Worm (Caenorhabditis elegans) whole organism, L4 larva: Measurements from ENCODE around the gene ttr-53.

ENCODE experiments used
- F10B5.3 ChIP-seq: sonication (generic microtip); optimal IDR thresholded peaks from 2 replicates; lab custom pipeline; 2016; ENCODE audit warnings: mild to moderate bottlenecking, missing genetic modification characterization, missing compliant biosample characterization
- F37D6.2 ChIP-seq: sonication (generic microtip); optimal IDR thresholded peaks from 2 replicates; lab custom pipeline; 2016; ENCODE audit warnings: mild to moderate bottlenecking, missing genetic modification characterization, missing compliant biosample characterization
- F44E2.7 ChIP-seq: fragments of 200-800 bp; sonication (Bioruptor generic); IDR thresholded peaks from 2 replicates; pipeline ENCODE4 v2.1.2; 2022; ENCODE audit warnings: missing genetic modification characterization, missing compliant biosample characterization
- F49E8.2 ChIP-seq: sonication (generic microtip); optimal IDR thresholded peaks from 2 replicates; lab custom pipeline; 2016; ENCODE audit warnings: missing compliant biosample characterization, mild to moderate bottlenecking, missing genetic modification characterization, borderline replicate concordance
- Y105C5A.15 ChIP-seq: fragments of 200-800 bp; sonication (Bioruptor generic); IDR thresholded peaks from 2 replicates; pipeline ENCODE4 v1.3.6; 2022; ENCODE audit warnings: missing genetic modification characterization, missing compliant biosample characterization
- Y5F2A.4 ChIP-seq: fragments of 200-800 bp; sonication (Bioruptor generic); optimal IDR thresholded peaks from 2 replicates; lab custom pipeline; 2018; ENCODE audit warnings: mild to moderate bottlenecking, missing genetic modification characterization, missing compliant biosample characterization
- ZK337.2 ChIP-seq: fragments of 200-800 bp; sonication (Bioruptor generic); IDR thresholded peaks from 2 replicates; pipeline ENCODE4 v1.3.6; 2022; ENCODE audit warnings: missing genetic modification reagents, missing genetic modification characterization, missing compliant biosample characterization
- ZK546.5 ChIP-seq, 2 experiments: sonication (generic microtip); optimal IDR thresholded peaks; 2 replicates each; lab custom pipeline; 2017; ENCODE audit warnings: missing biosample characterization in 2 of 2, missing genetic modification characterization in 2 of 2
- aha-1 ChIP-seq: fragments of 150-350 bp; peaks from one replicate; lab custom pipeline; 2014; ENCODE audit warnings: missing biosample characterization, missing genetic modification characterization
- aly-2 ChIP-seq: sonication (generic microtip); optimal IDR thresholded peaks from 2 replicates; lab custom pipeline; 2018; ENCODE audit warnings: missing biosample characterization, missing genetic modification characterization
- attf-4 ChIP-seq: sonication (generic microtip); optimal IDR thresholded peaks from 3 replicates; lab custom pipeline; 2017; ENCODE audit warnings: missing biosample characterization, missing genetic modification characterization
- ceh-20 ChIP-seq: fragments of 200-800 bp; sonication (Bioruptor generic); IDR thresholded peaks from 2 replicates; pipeline ENCODE4 v1.3.6; 2022; ENCODE audit warnings: missing genetic modification reagents, missing genetic modification characterization, missing compliant biosample characterization
- ceh-44 ChIP-seq: fragments of 200-800 bp; sonication (Bioruptor generic); IDR thresholded peaks from 2 replicates; pipeline ENCODE4 v1.3.6; 2022; ENCODE audit warnings: missing genetic modification reagents, missing genetic modification characterization, missing compliant biosample characterization
- ces-1 ChIP-seq: fragments of 150-350 bp; sonication (generic microtip); optimal IDR thresholded peaks from 4 replicates; lab custom pipeline; 2014; ENCODE audit warnings: missing biosample characterization, missing genetic modification reagents, missing genetic modification characterization
- cey-2 ChIP-seq: sonication (generic microtip); optimal IDR thresholded peaks from 3 replicates; lab custom pipeline; 2017; ENCODE audit warnings: missing genetic modification characterization, mild to moderate bottlenecking, missing compliant biosample characterization, antibody characterized with exemption, borderline replicate concordance; ENCODE audit not compliant: insufficient read depth
- ctbp-1 ChIP-seq: fragments of 200-800 bp; sonication (Bioruptor generic); IDR thresholded peaks from 2 replicates; pipeline ENCODE4 v1.3.6; 2022; ENCODE audit warnings: missing genetic modification reagents, missing genetic modification characterization, missing compliant biosample characterization
- daf-12 ChIP-seq: fragments of 150-350 bp; optimal IDR thresholded peaks from 2 replicates; lab custom pipeline; 2014; ENCODE audit warnings: missing biosample characterization, missing genetic modification reagents, missing genetic modification characterization
- dmd-6 ChIP-seq: fragments of 200-800 bp; sonication (Bioruptor generic); IDR thresholded peaks from 2 replicates; pipeline ENCODE4 v1.3.6; 2022; ENCODE audit warnings: missing genetic modification reagents, missing genetic modification characterization, missing compliant biosample characterization
- duxl-1 ChIP-seq: sonication (generic microtip); optimal IDR thresholded peaks from 2 replicates; lab custom pipeline; 2016; ENCODE audit warnings: mild to moderate bottlenecking, missing genetic modification characterization, moderate library complexity, missing compliant biosample characterization; ENCODE audit not compliant: poor library complexity
- dve-1 ChIP-seq: sonication (generic microtip); optimal IDR thresholded peaks from 2 replicates; lab custom pipeline; 2017; ENCODE audit warnings: antibody characterized with exemption, mild to moderate bottlenecking, missing genetic modification characterization, missing compliant biosample characterization; ENCODE audit not compliant: insufficient read depth
- egl-27 ChIP-seq: sonication (generic microtip); optimal IDR thresholded peaks from 3 replicates; lab custom pipeline; 2017; ENCODE audit warnings: missing biosample characterization, missing genetic modification reagents, missing genetic modification characterization
- egl-43 ChIP-seq: fragments of 200-800 bp; sonication (Bioruptor generic); IDR thresholded peaks from 2 replicates; pipeline ENCODE4 v1.3.6; 2022; ENCODE audit warnings: missing genetic modification reagents, missing genetic modification characterization, missing compliant biosample characterization
- fkh-10 ChIP-seq: fragments of 150-350 bp; optimal IDR thresholded peaks from 2 replicates; lab custom pipeline; 2014; ENCODE audit warnings: missing biosample characterization, missing genetic modification reagents, missing genetic modification characterization
- hlh-11 ChIP-seq: fragments of 200-800 bp; sonication (Bioruptor generic); optimal IDR thresholded peaks from 2 replicates; lab custom pipeline; 2018; ENCODE audit warnings: mild to moderate bottlenecking, missing genetic modification characterization, missing compliant biosample characterization
- hmg-1.1 ChIP-seq: fragments of 200-800 bp; sonication (Bioruptor generic); IDR thresholded peaks from 2 replicates; pipeline ENCODE4 v1.3.6; 2022; ENCODE audit warnings: missing genetic modification reagents, missing genetic modification characterization, missing compliant biosample characterization
- lin-39 ChIP-seq: fragments of 150-350 bp; optimal IDR thresholded peaks from 2 replicates; lab custom pipeline; 2014; ENCODE audit warnings: missing biosample characterization, missing genetic modification reagents, missing genetic modification characterization
- lir-3 ChIP-seq: sonication (generic microtip); optimal IDR thresholded peaks from 2 replicates; lab custom pipeline; 2016; ENCODE audit warnings: mild to moderate bottlenecking, missing genetic modification characterization, missing compliant biosample characterization
- mep-1 ChIP-seq: fragments of 150-350 bp; sonication (generic microtip); optimal IDR thresholded peaks from 3 replicates; lab custom pipeline; 2014; ENCODE audit warnings: missing biosample characterization, missing genetic modification characterization
- mes-2 ChIP-seq: sonication (generic microtip); optimal IDR thresholded peaks from 2 replicates; lab custom pipeline; 2016; ENCODE audit warnings: missing genotype, mild to moderate bottlenecking, missing genetic modification characterization, missing compliant biosample characterization; ENCODE audit not compliant: poor library complexity, severe bottlenecking
- mxl-2 ChIP-seq: fragments of 200-800 bp; sonication (Bioruptor generic); conservative IDR thresholded peaks from 2 replicates; pipeline ENCODE4 v1.3.6; 2022; ENCODE audit warnings: missing genetic modification reagents, missing genetic modification characterization, missing compliant biosample characterization
- mxl-3 ChIP-seq: fragments of 200-800 bp; sonication (Bioruptor generic); optimal IDR thresholded peaks from 2 replicates; lab custom pipeline; 2018; ENCODE audit warnings: mild to moderate bottlenecking, missing genetic modification characterization, missing compliant biosample characterization
- nhr-102 ChIP-seq: sonication (generic microtip); optimal IDR thresholded peaks from 2 replicates; lab custom pipeline; 2016; ENCODE audit warnings: mild to moderate bottlenecking, missing genetic modification characterization, moderate library complexity, missing compliant biosample characterization
- nhr-11 ChIP-seq: fragments of 150-350 bp; optimal IDR thresholded peaks from 2 replicates; lab custom pipeline; 2014; ENCODE audit warnings: missing biosample characterization, missing genetic modification characterization
- nhr-111 ChIP-seq: fragments of 200-800 bp; sonication (Bioruptor generic); optimal IDR thresholded peaks from 2 replicates; lab custom pipeline; 2018; ENCODE audit warnings: mild to moderate bottlenecking, missing genetic modification characterization, missing compliant biosample characterization
- nhr-42 ChIP-seq: fragments of 200-800 bp; sonication (Bioruptor generic); IDR thresholded peaks from 2 replicates; pipeline ENCODE4 v1.3.6; 2022; ENCODE audit warnings: missing genetic modification characterization, missing compliant biosample characterization
- nhr-48 ChIP-seq: sonication (generic microtip); optimal IDR thresholded peaks from 2 replicates; lab custom pipeline; 2016; ENCODE audit warnings: mild to moderate bottlenecking, missing genetic modification characterization, missing compliant biosample characterization
- nhr-6 ChIP-seq: fragments of 150-350 bp; optimal IDR thresholded peaks from 2 replicates; lab custom pipeline; 2014; ENCODE audit warnings: missing biosample characterization, missing genetic modification characterization
- nhr-76 ChIP-seq: fragments of 150-350 bp; optimal IDR thresholded peaks from 2 replicates; lab custom pipeline; 2014; ENCODE audit warnings: missing biosample characterization, missing genetic modification characterization
- nhr-77 ChIP-seq: fragments of 150-350 bp; optimal IDR thresholded peaks from 2 replicates; lab custom pipeline; 2014; ENCODE audit warnings: missing biosample characterization, missing genetic modification characterization
- pqm-1 ChIP-seq: sonication (generic microtip); optimal IDR thresholded peaks from 2 replicates; lab custom pipeline; 2017; ENCODE audit warnings: missing biosample characterization, missing genetic modification characterization
- rbr-2 ChIP-seq: sonication (generic microtip); optimal IDR thresholded peaks from 2 replicates; lab custom pipeline; 2016; ENCODE audit warnings: missing genotype, missing genetic modification characterization, missing compliant biosample characterization
- saeg-2 ChIP-seq: fragments of 200-800 bp; sonication (Bioruptor generic); IDR thresholded peaks from 2 replicates; pipeline ENCODE4 v1.3.6; 2022; ENCODE audit warnings: missing genetic modification reagents, missing genetic modification characterization, missing compliant biosample characterization
- sdz-12 ChIP-seq: fragments of 200-800 bp; sonication (Bioruptor generic); optimal IDR thresholded peaks from 2 replicates; lab custom pipeline; 2018; ENCODE audit warnings: mild to moderate bottlenecking, missing genetic modification characterization, missing compliant biosample characterization
- set-16 ChIP-seq: fragments of 200-800 bp; sonication (Bioruptor generic); IDR thresholded peaks from 2 replicates; pipeline ENCODE4 v1.3.6; 2022; ENCODE audit warnings: missing genetic modification reagents, missing genetic modification characterization, missing compliant biosample characterization
- skn-1 ChIP-seq: fragments of 150-350 bp; optimal IDR thresholded peaks from 2 replicates; lab custom pipeline; 2014; ENCODE audit warnings: missing biosample characterization, missing genetic modification characterization
- snpc-4 ChIP-seq: fragments of 150-350 bp; optimal IDR thresholded peaks from 2 replicates; lab custom pipeline; 2014; ENCODE audit warnings: missing biosample characterization, missing genetic modification characterization
- spr-1 ChIP-seq: sonication (generic microtip); optimal IDR thresholded peaks from 2 replicates; lab custom pipeline; 2016; ENCODE audit warnings: mild to moderate bottlenecking, missing genetic modification characterization, missing compliant biosample characterization
- tra-1 ChIP-seq: fragments of 200-800 bp; sonication (Bioruptor generic); IDR thresholded peaks from 2 replicates; pipeline ENCODE4 v1.3.6; 2022; ENCODE audit warnings: missing genetic modification reagents, missing genetic modification characterization, missing compliant biosample characterization
- unc-130 ChIP-seq: sonication (generic microtip); optimal IDR thresholded peaks from 2 replicates; lab custom pipeline; 2016; ENCODE audit warnings: missing genetic modification reagents, missing genetic modification characterization, missing compliant biosample characterization
- vab-7 ChIP-seq: fragments of 200-800 bp; sonication (Bioruptor generic); IDR thresholded peaks from 2 replicates; pipeline ENCODE4 v1.3.6; 2022; ENCODE audit warnings: missing genetic modification reagents, missing genetic modification characterization, missing compliant biosample characterization
- zag-1 ChIP-seq: fragments of 150-350 bp; optimal IDR thresholded peaks from 2 replicates; lab custom pipeline; 2014; ENCODE audit warnings: missing biosample characterization, missing genetic modification characterization
- zip-2 ChIP-seq: fragments of 150-350 bp; optimal IDR thresholded peaks from 2 replicates; lab custom pipeline; 2014; ENCODE audit warnings: missing biosample characterization, missing genetic modification characterization
- ztf-11 ChIP-seq: fragments of 150-350 bp; optimal IDR thresholded peaks from 2 replicates; lab custom pipeline; 2014; ENCODE audit warnings: missing biosample characterization, missing genetic modification characterization

Gene ttr-53

DNA sequence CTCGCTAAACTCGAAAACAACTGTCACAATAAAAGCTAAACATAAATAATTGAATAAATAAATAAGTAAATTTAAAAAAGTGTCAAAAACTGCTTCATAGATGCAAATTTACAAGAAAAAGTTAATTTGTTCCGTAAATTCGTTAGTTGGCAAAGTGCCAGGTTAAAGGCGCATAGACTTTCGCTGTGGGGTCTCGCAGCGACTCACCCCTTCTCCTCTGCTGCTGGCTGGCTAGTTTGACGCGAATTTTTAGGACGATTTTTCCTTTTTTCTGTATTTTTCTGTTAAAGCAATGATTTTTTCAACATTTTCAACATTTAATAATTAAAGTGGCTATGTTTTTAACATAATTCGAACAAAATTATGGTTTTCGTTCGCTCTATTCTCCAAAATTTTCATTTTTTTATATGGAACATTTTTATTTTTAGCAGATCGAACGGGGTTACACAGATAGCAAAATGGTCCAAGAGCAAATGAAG, 18.5 kb downstream of the ttr-53 start, which contains the start of gene rack-1 (continued):
- TF ChIP-seq attf-4 (tag; lab: Kevin White, UChicago) (no peak), lin-39 (tag; lab: Kevin White, UChicago) (no peak), F37D6.2 (tag; lab: Kevin White, UChicago) (no peak), duxl-1 (tag; lab: Kevin White, UChicago) (no peak), nhr-42 (GFP tag; lab: Robert Waterston, UW) (no peak), skn-1 (tag; lab: Kevin White, UChicago) (no peak), nhr-77 (tag; lab: Kevin White, UChicago) (no peak), zag-1 (tag; lab: Kevin White, UChicago) (no peak), rbr-2 (tag; lab: Kevin White, UChicago) (peak; percentile 39), pqm-1 (tag; lab: Kevin White, UChicago) (no peak), zip-2 (tag; lab: Kevin White, UChicago) (no peak), sdz-12 (GFP tag; lab: Kevin White, UChicago) (no peak), ceh-20 (GFP tag; lab: Robert Waterston, UW) (no peak), mes-2 (tag; lab: Kevin White, UChicago) (peak; percentile 78), hmg-1.1 (GFP tag; lab: Robert Waterston, UW) (peak; percentile 49), snpc-4 (tag; lab: Kevin White, UChicago) (no peak), ces-1 (GFP tag; lab: Kevin White, UChicago) (no peak), ZK546.5 (tag; optimal IDR thresholded peaks at IDR 0.05; lab: Kevin White, UChicago) (no peak), ceh-44 (no peak), dve-1 (peak; percentile 45), fkh-10 (GFP tag; lab: Kevin White, UChicago) (peak; percentile 11), lir-3 (no peak), tra-1 (GFP tag; lab: Robert Waterston, UW) (no peak), cey-2 (no peak), ZK337.2 (GFP tag; lab: Robert Waterston, UW) (no peak), saeg-2 (no peak), nhr-48 (tag; lab: Kevin White, UChicago) (no peak), nhr-111 (no peak), set-16 (GFP tag; lab: Robert Waterston, UW) (no peak), ctbp-1 (no peak), aha-1 (tag; lab: Kevin White, UChicago) (peak; percentile 54), nhr-11 (tag; lab: Kevin White, UChicago) (peak; percentile 14), aly-2 (no peak), mep-1 (peak; percentile 65), ztf-11 (tag; lab: Kevin White, UChicago) (no peak), spr-1 (no peak), nhr-102 (tag; lab: Kevin White, UChicago) (no peak), unc-130 (GFP tag; lab: Kevin White, UChicago) (peak; percentile 17), Y5F2A.4 (GFP tag; lab: Kevin White, UChicago) (no peak), mxl-3 (GFP tag; lab: Kevin White, UChicago) (peak; percentile 16), hlh-11 (peak; percentile 48), dmd-6 (GFP tag; lab: Robert Waterston, UW) (no peak; the same call in 1 of the 2 replicates), F49E8.2 (tag; lab: Kevin White, UChicago) (no peak), daf-12 (no peak), egl-43 (GFP tag; lab: Robert Waterston, UW) (no peak), mxl-2 (GFP tag; lab: Robert Waterston, UW) (no peak), F44E2.7 (GFP tag; lab: Robert Waterston, UW) (no peak), nhr-6 (no peak), vab-7 (GFP tag; lab: Robert Waterston, UW) (no peak), egl-27 (tag; lab: Kevin White, UChicago) (no peak), Y105C5A.15 (GFP tag; lab: Robert Waterston, UW) (no peak), F10B5.3 (no peak), nhr-76 (tag; lab: Kevin White, UChicago) (no peak)
